Worm (Caenorhabditis elegans) whole organism, young adult: ENCODE measurements around the gene R13A5.11.

Experiments
- B0261.1 ChIP-seq: sonication (generic microtip); optimal IDR thresholded peaks from 2 replicates; lab custom pipeline; 2016; ENCODE audit warnings: mild to moderate bottlenecking, missing genetic modification characterization, moderate library complexity, missing compliant biosample characterization
- F23B12.7 ChIP-seq: sonication (generic microtip); optimal IDR thresholded peaks from 2 replicates; lab custom pipeline; 2017; ENCODE audit warnings: missing genetic modification characterization, mild to moderate bottlenecking, missing compliant biosample characterization, antibody characterized with exemption, moderate library complexity; ENCODE audit not compliant: insufficient read depth
- K12H6.12 ChIP-seq: fragments of 200-800 bp; sonication (Bioruptor generic); optimal IDR thresholded peaks from 2 replicates; lab custom pipeline; 2018; ENCODE audit warnings: mild to moderate bottlenecking, missing genetic modification characterization, missing compliant biosample characterization
- dpl-1 ChIP-seq: fragments of 150-350 bp; optimal IDR thresholded peaks from 2 replicates; lab custom pipeline; 2014; ENCODE audit warnings: missing biosample characterization, missing genetic modification reagents, missing genetic modification characterization
- snpc-1.1 ChIP-seq: sonication (generic microtip); optimal IDR thresholded peaks from 2 replicates; lab custom pipeline; 2017; ENCODE audit warnings: missing genetic modification characterization, mild to moderate bottlenecking, missing compliant biosample characterization, antibody characterized with exemption, moderate library complexity, missing genotype, missing genetic modification reagents; ENCODE audit not compliant: insufficient read depth
- tbp1 ChIP-seq: fragments of 200-800 bp; sonication (Bioruptor generic); optimal IDR thresholded peaks from 2 replicates; lab custom pipeline; 2018; ENCODE audit warnings: mild to moderate bottlenecking, missing genetic modification characterization, missing compliant biosample characterization

ce11 chrIII:7614530-7614929 is 21.4 kb upstream of the R13A5.11 start, which contains the start of gene T04A6.2:
- TF ChIP-seq snpc-1.1 (tag; lab: Kevin White, UChicago) (no peak), K12H6.12 (tag; lab: Kevin White, UChicago) (no peak), tbp1 (GFP tag; lab: Kevin White, UChicago) (no peak), dpl-1 (GFP tag; lab: Kevin White, UChicago) (no peak), F23B12.7 (tag; lab: Kevin White, UChicago) (no peak), B0261.1 (tag; lab: Kevin White, UChicago) (no peak)
